Fruit fly (Drosophila melanogaster): ENCODE data around the gene Jon74E.
A peak's percentile ranks its signal among the peaks of the same experiment; 100 is the strongest.

Gene Jon74E

DNA sequence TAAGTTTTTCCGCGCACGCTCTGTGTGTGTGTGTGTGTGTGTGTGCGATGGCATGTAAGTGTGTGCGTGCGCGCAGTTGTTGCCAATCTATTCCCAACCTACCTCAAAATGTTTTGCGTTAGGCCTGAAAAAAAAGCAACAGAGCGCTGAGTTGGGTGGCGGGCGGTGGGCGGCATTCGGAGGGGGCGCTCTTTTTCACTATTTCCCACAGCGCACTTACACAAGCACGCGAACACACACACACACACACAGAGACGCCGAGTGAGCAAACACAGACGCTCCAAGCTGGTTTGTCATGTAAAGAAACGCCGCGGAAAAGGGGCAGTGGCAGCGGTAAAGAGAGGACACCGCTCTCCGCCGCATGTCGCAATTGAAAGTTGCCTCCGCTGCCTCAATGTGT, 23.2 kb upstream of the Jon74E start (continued):
- TF ChIP-seq CG1602 (GFP tag; optimal IDR thresholded peaks at IDR 0.05) (no peak), slbo (GFP tag; IDR thresholded peaks at IDR 0.05) (peak; percentile 32), Sry-β (GFP tag; optimal IDR thresholded peaks at IDR 0.05) (no peak), CG10654 (GFP tag; optimal IDR thresholded peaks at IDR 0.05) (no peak), eve (GFP tag; optimal IDR thresholded peaks at IDR 0.05) (no peak), dmrt11E (tag; optimal IDR thresholded peaks at IDR 0.05) (no peak), Med (GFP tag) (peak; percentile 67), ERR (GFP tag; optimal IDR thresholded peaks at IDR 0.05) (no peak), Dbx (GFP tag; IDR thresholded peaks at IDR 0.05) (no peak), bab2 (GFP tag; optimal IDR thresholded peaks at IDR 0.05) (no peak), CG8388 (GFP tag; optimal IDR thresholded peaks at IDR 0.05) (no peak), MESR4 (GFP tag; optimal IDR thresholded peaks at IDR 0.05) (no peak), ase (GFP tag; IDR thresholded peaks at IDR 0.05) (no peak), pzg (GFP tag; optimal IDR thresholded peaks at IDR 0.05) (no peak), pb (GFP tag; optimal IDR thresholded peaks at IDR 0.05) (no peak), Dek (tag; optimal IDR thresholded peaks at IDR 0.05) (no peak), dan (GFP tag; IDR thresholded peaks at IDR 0.05) (no peak), sr (GFP tag; IDR thresholded peaks at IDR 0.05) (peak; percentile 43; the same call in 1 of the 3 replicates), emc (GFP tag; optimal IDR thresholded peaks at IDR 0.05) (no peak), Drgx (GFP tag; IDR thresholded peaks at IDR 0.05) (peak; percentile 54), CG3995 (GFP tag; optimal IDR thresholded peaks at IDR 0.05) (no peak), knrl (GFP tag; IDR thresholded peaks at IDR 0.05; ENCODE audit: partially characterized antibody) (no peak), Bdp1 (GFP tag; optimal IDR thresholded peaks at IDR 0.05) (no peak), pho (GFP tag; optimal IDR thresholded peaks at IDR 0.05) (no peak), CG2875 (GFP tag; optimal IDR thresholded peaks at IDR 0.05) (no peak), CG33213 (GFP tag; optimal IDR thresholded peaks at IDR 0.05) (no peak), pan (optimal IDR thresholded peaks at IDR 0.05) (no peak), pan (GFP tag; optimal IDR thresholded peaks at IDR 0.05 in 1 of 2, IDR thresholded peaks at IDR 0.05 in 1 of 2) (peak in 1 of 2 experiments; percentile 17), Awh (GFP tag; IDR thresholded peaks at IDR 0.05) (0 out of 2 replicates have a peak, but pooled peaks have one; percentile 37), CG7745 (tag; optimal IDR thresholded peaks at IDR 0.05) (no peak), Atf3 (GFP tag; optimal IDR thresholded peaks at IDR 0.05) (no peak), bowl (GFP tag; IDR thresholded peaks at IDR 0.05) (no peak), ci (GFP tag; IDR thresholded peaks at IDR 0.05) (peak; percentile 67; the same call in 2 of the 3 replicates), CG9817 (tag; optimal IDR thresholded peaks at IDR 0.05) (no peak), Oli (tag; optimal IDR thresholded peaks at IDR 0.05) (no peak), CG13775 (GFP tag; optimal IDR thresholded peaks at IDR 0.05) (no peak), sisA (GFP tag; IDR thresholded peaks at IDR 0.05) (no peak), CG6272 (GFP tag; IDR thresholded peaks at IDR 0.05) (no peak), ro (GFP tag; IDR thresholded peaks at IDR 0.05) (no peak), CG8478 (optimal IDR thresholded peaks at IDR 0.05) (peak; percentile 46), grau (tag; optimal IDR thresholded peaks at IDR 0.05) (no peak), CG10431 (GFP tag; optimal IDR thresholded peaks at IDR 0.05) (no peak), CG10267 (tag; optimal IDR thresholded peaks at IDR 0.05) (no peak), MTF-1 (GFP tag; optimal IDR thresholded peaks at IDR 0.05; ENCODE audit: borderline replicate concordance) (no peak), Dref (GFP tag; IDR thresholded peaks at IDR 0.05) (no peak), Lhr (GFP tag; optimal IDR thresholded peaks at IDR 0.05) (no peak), CG11695 (GFP tag; IDR thresholded peaks at IDR 0.05) (no peak), NfI (GFP tag; optimal IDR thresholded peaks at IDR 0.05) (no peak), sima (GFP tag; optimal IDR thresholded peaks at IDR 0.05) (no peak), cg (GFP tag; optimal IDR thresholded peaks at IDR 0.05) (peak; percentile 86), Pdp1 (GFP tag; optimal IDR thresholded peaks at IDR 0.05) (no peak), Fer1 (GFP tag; optimal IDR thresholded peaks at IDR 0.05) (no peak), dati (GFP tag; IDR thresholded peaks at IDR 0.05) (no peak)
